Fruit fly (Drosophila melanogaster): ENCODE measurements around the gene CrebA.

CrebA gene

dm6 chr3L:15590803-15591597 lies 55.8 kb downstream of the CrebA start (continued):
- TF ChIP-seq kah (GFP tag; optimal IDR thresholded peaks at IDR 0.05) (no peak), Lhr (GFP tag; optimal IDR thresholded peaks at IDR 0.05) (no peak), sens-2 (GFP tag; IDR thresholded peaks at IDR 0.05) (0 out of 2 replicates have a peak, but pooled peaks have one; percentile 15), CG6654 (GFP tag; optimal IDR thresholded peaks at IDR 0.05) (no peak), Fer2 (tag; optimal IDR thresholded peaks at IDR 0.05) (no peak), CG10366 (GFP tag; IDR thresholded peaks at IDR 0.05) (no peak), Aef1 (GFP tag; IDR thresholded peaks at IDR 0.05) (no peak), CG7372 (GFP tag; IDR thresholded peaks at IDR 0.05) (peak; percentile 7; the same call in 1 of the 2 replicates), bab2 (GFP tag; optimal IDR thresholded peaks at IDR 0.05) (peak; percentile 25), slp2 (GFP tag; optimal IDR thresholded peaks at IDR 0.05) (no peak), kni (GFP tag; optimal IDR thresholded peaks at IDR 0.05) (peak; percentile 53), CG2889 (GFP tag; IDR thresholded peaks at IDR 0.05) (no peak), sc (optimal IDR thresholded peaks at IDR 0.05) (no peak), sc (GFP tag; optimal IDR thresholded peaks at IDR 0.05) (no peak), Nf-YB (GFP tag; optimal IDR thresholded peaks at IDR 0.05) (no peak), sob (GFP tag; IDR thresholded peaks at IDR 0.05) (0 out of 2 replicates have a peak, but pooled peaks have one; percentile 40), CG43689 (GFP tag; IDR thresholded peaks at IDR 0.05) (no peak), Hr39 (optimal IDR thresholded peaks at IDR 0.05) (no peak), odd (GFP tag; optimal IDR thresholded peaks at IDR 0.05) (peak; percentile 27), wek (GFP tag; optimal IDR thresholded peaks at IDR 0.05) (peak; percentile 3), CG1792 (GFP tag; optimal IDR thresholded peaks at IDR 0.05) (no peak), zf30C (GFP tag; optimal IDR thresholded peaks at IDR 0.05) (no peak), Ets65A (GFP tag) (no peak), pan (optimal IDR thresholded peaks at IDR 0.05) (no peak), pan (GFP tag; optimal IDR thresholded peaks at IDR 0.05 in 1 of 2, IDR thresholded peaks at IDR 0.05 in 1 of 2) (no peak), gsb-n (tag; optimal IDR thresholded peaks at IDR 0.05) (no peak), CG4360 (GFP tag; IDR thresholded peaks at IDR 0.05) (peak; percentile 90), al (GFP tag; IDR thresholded peaks at IDR 0.05) (no peak), PHDP (tag; optimal IDR thresholded peaks at IDR 0.05) (peak; percentile 38), CG9797 (GFP tag; optimal IDR thresholded peaks at IDR 0.05) (no peak), CG9215 (GFP tag; IDR thresholded peaks at IDR 0.05) (no peak), Adf1 (GFP tag; IDR thresholded peaks at IDR 0.05) (no peak), ase (GFP tag; IDR thresholded peaks at IDR 0.05) (no peak), eyg (GFP tag; optimal IDR thresholded peaks at IDR 0.05) (peak; percentile 15), CG12299 (tag; optimal IDR thresholded peaks at IDR 0.05) (no peak), ab (GFP tag; optimal IDR thresholded peaks at IDR 0.05) (no peak), CkIIα-i1 (GFP tag; IDR thresholded peaks at IDR 0.05) (no peak), Mes4 (GFP tag; optimal IDR thresholded peaks at IDR 0.05) (no peak), H15 (GFP tag; IDR thresholded peaks at IDR 0.05) (no peak), nau (GFP tag; optimal IDR thresholded peaks at IDR 0.05) (peak; percentile 48), psq (GFP tag; optimal IDR thresholded peaks at IDR 0.05) (no peak), CG32772 (GFP tag; IDR thresholded peaks at IDR 0.05) (no peak), dmrt99B (tag; optimal IDR thresholded peaks at IDR 0.05) (peak; percentile 38), pnt (GFP tag; optimal IDR thresholded peaks at IDR 0.05) (no peak), slbo (GFP tag; IDR thresholded peaks at IDR 0.05) (peak; percentile 32), Sry-δ (GFP tag; optimal IDR thresholded peaks at IDR 0.05) (no peak), Fer3 (tag; optimal IDR thresholded peaks at IDR 0.05) (peak; percentile 9), so (GFP tag; IDR thresholded peaks at IDR 0.05) (no peak; the same call in 2 of the 3 replicates), amos (GFP tag; IDR thresholded peaks at IDR 0.05; ENCODE audit: partially characterized antibody) (no peak), Xrp1 (GFP tag; IDR thresholded peaks at IDR 0.05) (peak; percentile 32; the same call in 1 of the 2 replicates), ranshi (GFP tag; IDR thresholded peaks at IDR 0.05) (no peak), Usf (GFP tag; optimal IDR thresholded peaks at IDR 0.05) (no peak)

Data from whole organism, embryonic.